Fruit fly (Drosophila melanogaster): ENCODE measurements around the gene CG34355.

- no peak for TF ChIP-seq CTCF (optimal IDR thresholded peaks at IDR 0.05)
- TF ChIP-seq CG8478 (optimal IDR thresholded peaks at IDR 0.05), result no peak
Measured at dm6 chr3R:23788406-23789021, 15.1 kb upstream of the CG34355 start.
